Worm (Caenorhabditis elegans) whole organism, late embryonic: ENCODE measurements around the gene his-62.

Experiments used
- C08G9.2 ChIP-seq: sonication (generic microtip); optimal IDR thresholded peaks from 2 replicates; lab custom pipeline; 2016; ENCODE audit warnings: mild to moderate bottlenecking, missing genetic modification characterization, moderate library complexity, missing compliant biosample characterization
- K02D7.2 ChIP-seq: sonication (generic microtip); optimal IDR thresholded peaks from 2 replicates; lab custom pipeline; 2017; ENCODE audit warnings: mild to moderate bottlenecking, missing genetic modification characterization, missing compliant biosample characterization
- K09A11.1 ChIP-seq: sonication (generic microtip); optimal IDR thresholded peaks from 2 replicates; lab custom pipeline; 2017; ENCODE audit warnings: antibody characterized with exemption, mild to moderate bottlenecking, missing genetic modification characterization, missing compliant biosample characterization; ENCODE audit not compliant: insufficient read depth
- T23F11.4 ChIP-seq: fragments of 200-800 bp; sonication (Bioruptor generic); optimal IDR thresholded peaks from 2 replicates; lab custom pipeline; 2018; ENCODE audit warnings: mild to moderate bottlenecking, missing genetic modification characterization, missing compliant biosample characterization
- ceh-18 ChIP-seq: sonication (generic microtip); optimal IDR thresholded peaks from 2 replicates; lab custom pipeline; 2016; ENCODE audit warnings: missing genetic modification characterization, missing compliant biosample characterization
- ceh-22 ChIP-seq: sonication (generic microtip); optimal IDR thresholded peaks from 2 replicates; lab custom pipeline; 2017; ENCODE audit warnings: missing biosample characterization, missing genetic modification characterization
- ceh-45 ChIP-seq: fragments of 200-800 bp; sonication (Bioruptor generic); IDR thresholded peaks from 2 replicates; pipeline ENCODE4 v1.3.6; 2022; ENCODE audit warnings: missing genetic modification reagents, missing genetic modification characterization, missing compliant biosample characterization
- che-1 ChIP-seq: sonication (generic microtip); optimal IDR thresholded peaks from 2 replicates; lab custom pipeline; 2016; ENCODE audit warnings: mild to moderate bottlenecking, missing genetic modification characterization, missing compliant biosample characterization
- dve-1 ChIP-seq: sonication (generic microtip); optimal IDR thresholded peaks from 2 replicates; lab custom pipeline; 2017; ENCODE audit warnings: antibody characterized with exemption, mild to moderate bottlenecking, missing genetic modification characterization, missing compliant biosample characterization
- elt-2 ChIP-seq: sonication (generic microtip); optimal IDR thresholded peaks from 2 replicates; lab custom pipeline; 2016; ENCODE audit warnings: missing genetic modification reagents, missing genetic modification characterization, missing compliant biosample characterization
- elt-4 ChIP-seq: sonication (generic microtip); optimal IDR thresholded peaks from 2 replicates; lab custom pipeline; 2016; ENCODE audit warnings: missing genetic modification characterization, missing compliant biosample characterization
- ets-4 ChIP-seq: sonication (generic microtip); optimal IDR thresholded peaks from 2 replicates; lab custom pipeline; 2016; ENCODE audit warnings: missing genetic modification characterization, missing compliant biosample characterization
- eyg-1 ChIP-seq: sonication (generic microtip); optimal IDR thresholded peaks from 2 replicates; lab custom pipeline; 2016; ENCODE audit warnings: missing genotype, missing genetic modification characterization, missing compliant biosample characterization
- fkh-10 ChIP-seq: fragments of 150-350 bp; optimal IDR thresholded peaks from 2 replicates; lab custom pipeline; 2014; ENCODE audit warnings: missing biosample characterization, missing genetic modification reagents, missing genetic modification characterization
- fkh-6 ChIP-seq: sonication (generic microtip); optimal IDR thresholded peaks from 2 replicates; lab custom pipeline; 2016; ENCODE audit warnings: missing genetic modification characterization, missing compliant biosample characterization
- hlh-13 ChIP-seq: fragments of 200-800 bp; sonication (Bioruptor generic); optimal IDR thresholded peaks from 2 replicates; lab custom pipeline; 2018; ENCODE audit warnings: mild to moderate bottlenecking, missing genetic modification characterization, missing compliant biosample characterization
- hlh-15 ChIP-seq: sonication (generic microtip); optimal IDR thresholded peaks from 2 replicates; lab custom pipeline; 2016; ENCODE audit warnings: missing genetic modification characterization, missing compliant biosample characterization
- hlh-30 ChIP-seq: sonication (generic microtip); optimal IDR thresholded peaks from 2 replicates; lab custom pipeline; 2017; ENCODE audit warnings: antibody characterized with exemption, missing genetic modification characterization, missing compliant biosample characterization; ENCODE audit not compliant: insufficient read depth
- hlh-6 ChIP-seq: sonication (generic microtip); optimal IDR thresholded peaks from 2 replicates; lab custom pipeline; 2016; ENCODE audit warnings: missing genotype, missing genetic modification characterization, missing compliant biosample characterization
- hlh-8 ChIP-seq: sonication (generic microtip); optimal IDR thresholded peaks from 2 replicates; lab custom pipeline; 2016; ENCODE audit warnings: missing genotype, missing genetic modification characterization, missing compliant biosample characterization
- lin-11 ChIP-seq: fragments of 200-800 bp; sonication (Bioruptor generic); optimal IDR thresholded peaks from 2 replicates; lab custom pipeline; 2018; ENCODE audit warnings: mild to moderate bottlenecking, missing genetic modification characterization, missing compliant biosample characterization
- madf-2 ChIP-seq: sonication (generic microtip); optimal IDR thresholded peaks from 2 replicates; lab custom pipeline; 2017; ENCODE audit warnings: missing genetic modification characterization, missing compliant biosample characterization
- mec-3 ChIP-seq: sonication (generic microtip); optimal IDR thresholded peaks from 2 replicates; lab custom pipeline; 2016; ENCODE audit warnings: borderline replicate concordance, missing genetic modification characterization, missing compliant biosample characterization
- nhr-11 ChIP-seq: fragments of 150-350 bp; optimal IDR thresholded peaks from 2 replicates; lab custom pipeline; 2014; ENCODE audit warnings: missing biosample characterization, missing genetic modification characterization
- npax-4 ChIP-seq: sonication (generic microtip); optimal IDR thresholded peaks from 2 replicates; lab custom pipeline; 2016; ENCODE audit warnings: missing genetic modification characterization, missing compliant biosample characterization
- pat-9 ChIP-seq: fragments of 200-800 bp; sonication (Bioruptor generic); optimal IDR thresholded peaks from 2 replicates; lab custom pipeline; 2018; ENCODE audit warnings: mild to moderate bottlenecking, missing genetic modification characterization, moderate library complexity, missing compliant biosample characterization
- pqm-1 ChIP-seq: sonication (generic microtip); optimal IDR thresholded peaks from 2 replicates; lab custom pipeline; 2016; ENCODE audit warnings: missing genetic modification characterization, missing compliant biosample characterization
- ref-2 ChIP-seq: sonication (generic microtip); optimal IDR thresholded peaks from 2 replicates; lab custom pipeline; 2016; ENCODE audit warnings: missing genetic modification characterization, missing compliant biosample characterization
- rnt-1 ChIP-seq: sonication (generic microtip); optimal IDR thresholded peaks from 2 replicates; lab custom pipeline; 2016; ENCODE audit warnings: missing genetic modification characterization, missing compliant biosample characterization
- sdc-2 ChIP-seq: sonication (generic microtip); optimal IDR thresholded peaks from 2 replicates; lab custom pipeline; 2016; ENCODE audit warnings: missing genotype, missing genetic modification characterization, missing compliant biosample characterization
- syd-9 ChIP-seq: sonication (generic microtip); optimal IDR thresholded peaks from 2 replicates; lab custom pipeline; 2016; ENCODE audit warnings: mild to moderate bottlenecking, missing genetic modification characterization, moderate library complexity, missing compliant biosample characterization
- ttx-3 ChIP-seq: sonication (generic microtip); optimal IDR thresholded peaks from 2 replicates; lab custom pipeline; 2016; ENCODE audit warnings: missing genetic modification reagents, missing genetic modification characterization, missing compliant biosample characterization
- unc-42 ChIP-seq: sonication (generic microtip); optimal IDR thresholded peaks from 2 replicates; lab custom pipeline; 2016; ENCODE audit warnings: missing genotype, missing genetic modification characterization, missing compliant biosample characterization
- unc-55 ChIP-seq: sonication (generic microtip); optimal IDR thresholded peaks from 2 replicates; lab custom pipeline; 2017; ENCODE audit warnings: missing biosample characterization, missing genetic modification reagents, missing genetic modification characterization

The his-62 gene

DNA sequence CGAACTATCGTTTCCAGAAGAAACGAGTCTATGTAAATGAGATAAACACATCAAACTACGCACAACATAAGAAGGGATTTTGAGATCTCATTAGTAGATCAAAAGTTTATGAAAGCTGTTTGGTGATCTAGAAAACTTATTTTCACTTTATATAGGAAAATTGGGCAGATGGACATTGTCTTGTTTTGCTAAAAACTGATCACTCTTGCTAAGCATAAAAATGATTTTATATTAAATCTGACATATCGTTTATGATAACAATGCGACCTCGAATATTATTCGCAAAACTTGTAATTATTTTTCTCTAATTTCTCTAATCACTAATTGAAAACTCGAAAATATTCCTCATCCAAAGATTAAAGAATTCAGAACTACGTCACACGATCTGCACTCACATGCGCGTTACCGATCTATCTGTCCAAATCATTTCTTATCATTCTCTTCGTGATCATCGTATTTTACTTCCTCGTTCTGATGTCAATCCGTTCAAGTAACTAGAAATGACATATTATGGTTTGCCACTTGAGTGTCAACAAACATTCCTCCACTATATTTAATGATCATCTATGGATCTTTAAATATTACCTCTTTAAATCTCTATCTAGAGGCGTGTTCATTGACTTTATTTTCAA lies 16.4 kb upstream of the his-62 start, which contains the start of gene F55G1.7:
TSS of gene F55G1.7 (minus strand) at position 51 of the 632 bp plus-strand sequence.
- TF ChIP-seq unc-55 (GFP tag; lab: Kevin White, UChicago), result no peak
- no peak for TF ChIP-seq pqm-1 (tag; lab: Kevin White, UChicago)
- no peak for TF ChIP-seq C08G9.2
- no peak for TF ChIP-seq sdc-2 (tag; lab: Kevin White, UChicago)
- TF ChIP-seq ref-2 (tag; lab: Kevin White, UChicago), result no peak
- TF ChIP-seq ttx-3, result no peak
- TF ChIP-seq ceh-45, result no peak
- TF ChIP-seq hlh-6, result no peak
- no peak for TF ChIP-seq K02D7.2 (tag; lab: Kevin White, UChicago)
- TF ChIP-seq mec-3 (tag; lab: Kevin White, UChicago), result no peak
- TF ChIP-seq T23F11.4 (GFP tag; lab: Kevin White, UChicago), result no peak
- TF ChIP-seq madf-2 (tag; lab: Kevin White, UChicago), result no peak
- TF ChIP-seq fkh-10 (GFP tag; lab: Kevin White, UChicago), result no peak
- TF ChIP-seq ceh-22 (tag; lab: Kevin White, UChicago), result no peak
- TF ChIP-seq pat-9 (tag; lab: Kevin White, UChicago), result no peak
- no peak for TF ChIP-seq ceh-18 (tag; lab: Kevin White, UChicago)
- TF ChIP-seq, all 69 proteins: peak for 0

- TF ChIP-seq hlh-8 (no peak), elt-2 (tag; lab: Kevin White, UChicago) (no peak), hlh-6 (no peak), syd-9 (no peak), rnt-1 (no peak), elt-4 (tag; lab: Kevin White, UChicago) (no peak), npax-4 (tag; lab: Kevin White, UChicago) (no peak), C08G9.2 (no peak), dve-1 (tag; lab: Kevin White, UChicago) (no peak), hlh-15 (no peak), che-1 (tag; lab: Kevin White, UChicago) (no peak), ceh-22 (tag; lab: Kevin White, UChicago) (no peak), sdc-2 (tag; lab: Kevin White, UChicago) (no peak), ets-4 (tag; lab: Kevin White, UChicago) (no peak), hlh-30 (tag; lab: Kevin White, UChicago) (no peak), hlh-13 (no peak), eyg-1 (tag; lab: Kevin White, UChicago) (no peak)
These were observed 13.1 kb upstream of the his-62 start, which contains the start of the genes plk-3 and F55G1.6 for ce11 chrIV:7473159-7473649. Gene plk-3 (minus strand): TSS chrIV:7473209. Gene F55G1.6 (plus strand): TSS chrIV:7473517.

ce11 chrIV:7474826-7475225 lies 11.5 kb upstream of the his-62 start, which contains the start of gene slc-25A18.2:
Gene slc-25A18.2 (plus strand): TSS chrIV:7475041.
- no peak for TF ChIP-seq ceh-45
- no peak for TF ChIP-seq K02D7.2 (tag; lab: Kevin White, UChicago)
- TF ChIP-seq unc-42 (tag; lab: Kevin White, UChicago), result no peak
- TF ChIP-seq T23F11.4 (GFP tag; lab: Kevin White, UChicago), result no peak
- no peak for TF ChIP-seq K09A11.1 (tag; lab: Kevin White, UChicago)
- no peak for TF ChIP-seq nhr-11 (tag; lab: Kevin White, UChicago)

DNA sequence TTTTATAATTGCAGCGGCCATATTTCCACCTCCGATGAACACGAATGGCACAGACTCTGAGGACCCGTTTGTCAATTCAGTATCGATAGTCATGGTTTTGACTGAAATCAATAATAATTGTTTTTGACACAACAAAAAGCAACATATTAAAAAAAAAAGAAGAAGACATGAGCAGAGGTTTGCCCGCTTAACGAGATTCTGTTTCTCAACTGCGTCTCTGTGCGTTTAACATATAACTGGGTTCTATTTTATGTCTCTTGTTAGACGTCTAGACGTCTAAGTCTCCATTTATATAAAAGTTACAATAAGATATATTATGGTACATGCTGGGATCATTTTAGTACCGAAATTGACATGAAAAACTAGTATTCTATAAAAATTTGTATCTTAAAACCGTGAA lies 9.1 kb upstream of the his-62 start, which contains the start of gene pycr-4:
TSS of gene pycr-4 (minus strand) at position 101 of the 400 bp plus-strand sequence.
- TF ChIP-seq lin-11 (tag; lab: Kevin White, UChicago), result no peak
- TF ChIP-seq fkh-6 (tag; lab: Kevin White, UChicago), result no peak
